Fruit fly (Drosophila melanogaster) whole organism, embryonic: Measurements from ENCODE around the gene CG9328.

Experiments
- Aef1 ChIP-seq: fragments of 200-800 bp; sonication (Bioruptor generic); IDR thresholded peaks from 3 replicates; pipeline ENCODE4 v1.3.6; 2022; ENCODE audit warnings: missing biosample characterization, missing genetic modification characterization
- CG11504 ChIP-seq: fragments of 200-800 bp; sonication (Bioruptor generic); optimal IDR thresholded peaks from 3 replicates; lab custom pipeline; 2019; ENCODE audit warnings: missing biosample characterization, mild to moderate bottlenecking, missing genetic modification characterization, moderate library complexity
- CG1233 ChIP-seq: fragments of 200-800 bp; sonication (Bioruptor generic); optimal IDR thresholded peaks from 4 replicates; lab custom pipeline; 2018; ENCODE audit warnings: missing biosample characterization, mild to moderate bottlenecking, missing genetic modification characterization
- CG13287 ChIP-seq: fragments of 200-800 bp; sonication (Bioruptor generic); IDR thresholded peaks from 2 replicates; pipeline ENCODE4 v1.3.6; 2022; ENCODE audit warnings: missing biosample characterization, missing genetic modification characterization; ENCODE audit not compliant: partially characterized antibody
- CG13424 ChIP-seq: fragments of 200-800 bp; sonication (Bioruptor generic); optimal IDR thresholded peaks from 2 replicates; lab custom pipeline; 2019; ENCODE audit warnings: missing biosample characterization, mild to moderate bottlenecking, missing genetic modification characterization, moderate library complexity
- CG13624 ChIP-seq: fragments of 200-800 bp; sonication (Bioruptor generic); optimal IDR thresholded peaks from 2 replicates; lab custom pipeline; 2016; ENCODE audit warnings: missing biosample characterization, missing genetic modification characterization
- CG14014 ChIP-seq: fragments of 200-800 bp; sonication (Bioruptor generic); IDR thresholded peaks from 2 replicates; pipeline ENCODE4 v1.3.6; 2022; ENCODE audit warnings: missing biosample characterization, missing genetic modification characterization
- CG15601 ChIP-seq: fragments of 200-800 bp; sonication (Bioruptor generic); optimal IDR thresholded peaks from 3 replicates; lab custom pipeline; 2019; ENCODE audit warnings: missing biosample characterization, mild to moderate bottlenecking, missing genetic modification characterization, moderate library complexity
- CG1603 ChIP-seq: fragments of 200-800 bp; sonication (Bioruptor generic); optimal IDR thresholded peaks from 2 replicates; lab custom pipeline; 2019; ENCODE audit warnings: missing biosample characterization, mild to moderate bottlenecking, missing genetic modification characterization, moderate library complexity
- CG17361 ChIP-seq: fragments of 200-800 bp; sonication (Bioruptor generic); IDR thresholded peaks from 3 replicates; pipeline ENCODE4 v1.3.6; 2022; ENCODE audit warnings: missing biosample characterization, missing genetic modification characterization
- CG2120 ChIP-seq: fragments of 200-800 bp; sonication (Bioruptor generic); optimal IDR thresholded peaks from 3 replicates; lab custom pipeline; 2016; ENCODE audit warnings: missing biosample characterization, missing genetic modification characterization
- CG2129 ChIP-seq: fragments of 200-800 bp; sonication (Bioruptor generic); IDR thresholded peaks from 2 replicates; pipeline ENCODE4 v1.3.6; 2022; ENCODE audit warnings: missing biosample characterization, missing genetic modification characterization; ENCODE audit not compliant: partially characterized antibody
- CG3163 ChIP-seq: fragments of 200-800 bp; sonication (Bioruptor generic); optimal IDR thresholded peaks from 3 replicates; lab custom pipeline; 2016; ENCODE audit warnings: missing biosample characterization, missing genetic modification characterization
- CG43689 ChIP-seq: fragments of 200-800 bp; sonication (Bioruptor generic); IDR thresholded peaks from 2 replicates; pipeline ENCODE4 v1.3.6; 2022; ENCODE audit warnings: missing biosample characterization, missing genetic modification characterization
- CG4424 ChIP-seq: fragments of 200-800 bp; sonication (Bioruptor generic); optimal IDR thresholded peaks from 3 replicates; lab custom pipeline; 2016; ENCODE audit warnings: missing biosample characterization, missing genetic modification characterization
- CG4707 ChIP-seq: fragments of 200-800 bp; sonication (Bioruptor generic); optimal IDR thresholded peaks from 2 replicates; lab custom pipeline; 2018; ENCODE audit warnings: missing biosample characterization, mild to moderate bottlenecking, missing genetic modification characterization, moderate library complexity
- CG6254 ChIP-seq: fragments of 200-800 bp; sonication (Bioruptor generic); optimal IDR thresholded peaks from 3 replicates; lab custom pipeline; 2017; ENCODE audit warnings: mild to moderate bottlenecking, missing biosample characterization, missing genetic modification reagents, missing genetic modification characterization
- CG6813 ChIP-seq: fragments of 200-800 bp; sonication (Bioruptor generic); optimal IDR thresholded peaks from 2 replicates; lab custom pipeline; 2017; ENCODE audit warnings: missing biosample characterization, missing genetic modification characterization, mild to moderate bottlenecking, moderate library complexity, missing genetic modification reagents
- CG8290 ChIP-seq, 3 experiments: fragments of 200-800 bp; sonication (Bioruptor generic); optimal IDR thresholded peaks; 2 replicates each; lab custom pipeline; 2016 to 2019; ENCODE audit warnings: missing biosample characterization in 3 of 3, missing genetic modification characterization in 3 of 3, mild to moderate bottlenecking in 2 of 3, moderate library complexity in 1 of 3
- CG8924 ChIP-seq: fragments of 200-800 bp; optimal IDR thresholded peaks from 3 replicates; lab custom pipeline; 2019; ENCODE audit warnings: missing biosample characterization, mild to moderate bottlenecking, missing genetic modification characterization, moderate library complexity
- Deaf1 ChIP-seq: fragments of 200-800 bp; optimal IDR thresholded peaks from 3 replicates; lab custom pipeline; 2019; ENCODE audit warnings: missing biosample characterization, mild to moderate bottlenecking, missing genetic modification characterization, moderate library complexity
- Dip2 ChIP-seq: fragments of 200-800 bp; sonication (Bioruptor generic); IDR thresholded peaks from 2 replicates; pipeline ENCODE4 v1.3.6; 2022; ENCODE audit warnings: missing biosample characterization, missing genetic modification characterization
- Dll ChIP-seq: fragments of 200-800 bp; sonication (Bioruptor generic); IDR thresholded peaks from 4 replicates; pipeline ENCODE4 v1.3.6; 2022; ENCODE audit warnings: missing biosample characterization, missing genetic modification characterization; ENCODE audit not compliant: partially characterized antibody
- E2f1 ChIP-seq: fragments of 200-800 bp; sonication (Bioruptor generic); IDR thresholded peaks from 2 replicates; pipeline ENCODE4 v1.3.6; 2022; ENCODE audit warnings: missing biosample characterization, missing genetic modification characterization
- Fer2 ChIP-seq: fragments of 200-800 bp; sonication (Bioruptor generic); optimal IDR thresholded peaks from 2 replicates; lab custom pipeline; 2018; ENCODE audit warnings: missing biosample characterization, mild to moderate bottlenecking, missing genetic modification characterization, moderate library complexity
- Hr39 ChIP-seq: fragments of >200 bp; optimal IDR thresholded peaks from 2 replicates; lab custom pipeline; 2017
- Hr78 ChIP-seq, 2 experiments: fragments of 200-800 bp in 1 of 2; fragments of >200 bp in 1 of 2; sonication (Bioruptor generic) in 1 of 2; optimal IDR thresholded peaks; 2 replicates each; lab custom pipeline; 2017 to 2019; ENCODE audit warnings: missing biosample characterization in 2 of 2, missing genetic modification characterization in 2 of 2, mild to moderate bottlenecking in 1 of 2, moderate library complexity in 1 of 2
- Mrtf ChIP-seq: fragments of 200-800 bp; sonication (Bioruptor generic); IDR thresholded peaks from 3 replicates; pipeline ENCODE4 v1.3.6; 2022; ENCODE audit warnings: missing biosample characterization, missing genetic modification characterization
- Rx ChIP-seq: fragments of 200-800 bp; sonication (Bioruptor generic); IDR thresholded peaks from 2 replicates; pipeline ENCODE4 v1.3.6; 2022; ENCODE audit warnings: missing biosample characterization, missing genetic modification characterization
- Sox100B ChIP-seq: fragments of 200-800 bp; sonication (Bioruptor generic); optimal IDR thresholded peaks from 3 replicates; lab custom pipeline; 2018; ENCODE audit warnings: missing biosample characterization, mild to moderate bottlenecking, missing genetic modification characterization
- Trl ChIP-seq, 3 experiments: fragments of >200 bp in 2 of 3; fragments of 200-800 bp in 1 of 3; sonication (Bioruptor generic) in 1 of 3; optimal IDR thresholded peaks; 2 replicates in 1 of 3; 3 replicates in 2 of 3; lab custom pipeline; 2016 to 2017; ENCODE audit warnings: missing biosample characterization in 1 of 3, missing genetic modification characterization in 1 of 3
- amos ChIP-seq: fragments of 200-800 bp; sonication (Bioruptor generic); IDR thresholded peaks from 2 replicates; pipeline ENCODE4 v1.3.6; 2022; ENCODE audit warnings: missing biosample characterization, missing genetic modification characterization; ENCODE audit not compliant: partially characterized antibody
- bbx ChIP-seq: fragments of 200-800 bp; sonication (Bioruptor generic); IDR thresholded peaks from 2 replicates; pipeline ENCODE4 v1.3.6; 2022; ENCODE audit warnings: missing biosample characterization, missing genetic modification characterization; ENCODE audit not compliant: partially characterized antibody
- bcd ChIP-seq: fragments of 200-800 bp; sonication (Bioruptor generic); optimal IDR thresholded peaks from 2 replicates; lab custom pipeline; 2017; ENCODE audit warnings: missing biosample characterization, mild to moderate bottlenecking, missing genetic modification characterization
- dpn ChIP-seq, 2 experiments: fragments of 200-800 bp; sonication (Bioruptor generic); optimal IDR thresholded peaks; 3 replicates each; lab custom pipeline; 2016; ENCODE audit warnings: missing biosample characterization in 2 of 2, missing genetic modification characterization in 2 of 2
- fd3F ChIP-seq: fragments of 200-800 bp; sonication (Bioruptor generic); optimal IDR thresholded peaks from 2 replicates; lab custom pipeline; 2018; ENCODE audit warnings: missing biosample characterization, mild to moderate bottlenecking, missing genetic modification characterization, moderate library complexity
- gce ChIP-seq: fragments of 200-800 bp; sonication (Bioruptor generic); IDR thresholded peaks from 3 replicates; pipeline ENCODE4 v1.3.6; 2022; ENCODE audit warnings: missing biosample characterization, missing genetic modification characterization
- gcm ChIP-seq: fragments of 200-800 bp; sonication (Bioruptor generic); optimal IDR thresholded peaks from 2 replicates; lab custom pipeline; 2019; ENCODE audit warnings: missing biosample characterization, mild to moderate bottlenecking, missing genetic modification characterization, moderate library complexity
- her ChIP-seq: fragments of 200-800 bp; sonication (Bioruptor generic); optimal IDR thresholded peaks from 2 replicates; lab custom pipeline; 2016; ENCODE audit warnings: missing biosample characterization, missing genetic modification characterization
- kah ChIP-seq: fragments of 200-800 bp; sonication (Bioruptor generic); optimal IDR thresholded peaks from 2 replicates; lab custom pipeline; 2018; ENCODE audit warnings: missing biosample characterization, mild to moderate bottlenecking, missing genetic modification characterization
- onecut ChIP-seq: fragments of 200-800 bp; sonication (Bioruptor generic); IDR thresholded peaks from 2 replicates; pipeline ENCODE4 v1.3.6; 2022; ENCODE audit warnings: missing biosample characterization, missing genetic modification characterization
- pfk ChIP-seq: fragments of 200-800 bp; sonication (Bioruptor generic); optimal IDR thresholded peaks from 2 replicates; lab custom pipeline; 2018; ENCODE audit warnings: missing biosample characterization, mild to moderate bottlenecking, missing genetic modification characterization, moderate library complexity
- prd ChIP-seq, 3 experiments: fragments of >200 bp in 2 of 3; fragments of 200-800 bp in 1 of 3; sonication (Bioruptor generic) in 1 of 3; optimal IDR thresholded peaks in 2 of 3; IDR thresholded peaks in 1 of 3; 2 replicates in 2 of 3; 3 replicates in 1 of 3; pipeline versions ENCODE4 v1.3.6 to Lab custom; 2017 to 2022; ENCODE audit warnings: missing biosample characterization in 1 of 3, missing genetic modification characterization in 1 of 3
- psq ChIP-seq: fragments of 200-800 bp; sonication (Bioruptor generic); optimal IDR thresholded peaks from 2 replicates; lab custom pipeline; 2017; ENCODE audit warnings: missing biosample characterization, missing genetic modification characterization
- sens-2 ChIP-seq: fragments of 200-800 bp; sonication (Bioruptor generic); IDR thresholded peaks from 2 replicates; pipeline ENCODE4 v1.3.6; 2022; ENCODE audit warnings: missing biosample characterization, missing genetic modification characterization
- ttk ChIP-seq: fragments of 200-800 bp; sonication (Bioruptor generic); IDR thresholded peaks from 2 replicates; pipeline ENCODE4 v2.1.2; 2022; ENCODE audit warnings: missing biosample characterization, missing genetic modification characterization
- tx ChIP-seq: fragments of 200-800 bp; sonication (Bioruptor generic); optimal IDR thresholded peaks from 2 replicates; lab custom pipeline; 2016; ENCODE audit warnings: missing biosample characterization, missing genetic modification characterization
- zf30C ChIP-seq: fragments of 200-800 bp; sonication (Bioruptor generic); optimal IDR thresholded peaks from 3 replicates; lab custom pipeline; 2018; ENCODE audit warnings: missing biosample characterization, mild to moderate bottlenecking, missing genetic modification characterization
- zfh2 ChIP-seq: fragments of 200-800 bp; sonication (Bioruptor generic); optimal IDR thresholded peaks from 2 replicates; lab custom pipeline; 2016; ENCODE audit warnings: missing biosample characterization, missing genetic modification characterization

The CG9328 gene

dm6 chr2L:20797515-20797847 lies at the start of gene CG9328 (continued):
- TF ChIP-seq kah (GFP tag; lab: Kevin White, UChicago) (peak; percentile 39), CG8924 (tag; lab: Kevin White, UChicago) (peak; percentile 46), CG3163 (GFP tag; lab: Kevin White, UChicago) (no peak), amos (GFP tag; lab: Robert Waterston, UW) (peak; percentile 65; the same call in 1 of the 2 replicates), prd (optimal IDR thresholded peaks at IDR 0.05; lab: Kevin White, UChicago) (no peak), prd (GFP tag; IDR thresholded peaks at IDR 0.05; lab: Robert Waterston, UW) (peak; percentile 48; the same call in 1 of the 3 replicates), CG15601 (peak; percentile 0), CG13424 (tag; lab: Kevin White, UChicago) (peak; percentile 12), CG13287 (peak; percentile 41), gcm (peak; percentile 17), CG6813 (GFP tag; lab: Kevin White, UChicago) (peak; percentile 5), Deaf1 (tag; lab: Kevin White, UChicago) (peak; percentile 83), CG2129 (no peak), CG2120 (GFP tag; lab: Kevin White, UChicago) (peak; percentile 57), fd3F (GFP tag; lab: Kevin White, UChicago) (no peak), Dip2 (GFP tag; lab: Robert Waterston, UW) (no peak), CG17361 (GFP tag; lab: Robert Waterston, UW) (no peak), bcd (GFP tag; lab: Kevin White, UChicago) (peak; percentile 10), Trl (optimal IDR thresholded peaks at IDR 0.05; lab: Kevin White, UChicago) (no peak), Trl (GFP tag; optimal IDR thresholded peaks at IDR 0.05; lab: Kevin White, UChicago) (no peak), CG1233 (no peak), onecut (GFP tag; lab: Robert Waterston, UW) (peak; percentile 51; the same call in 1 of the 2 replicates), bbx (GFP tag; lab: Robert Waterston, UW) (peak; percentile 78), CG11504 (peak; percentile 38), CG4424 (GFP tag; lab: Kevin White, UChicago) (peak; percentile 2), dpn (GFP tag; optimal IDR thresholded peaks at IDR 0.05; lab: Kevin White, UChicago) (peak; percentile 27 to 47), Aef1 (GFP tag; lab: Robert Waterston, UW) (no peak), E2f1 (GFP tag; lab: Robert Waterston, UW) (no peak), her (GFP tag; lab: Kevin White, UChicago) (peak; percentile 51), CG8290 (GFP tag; optimal IDR thresholded peaks at IDR 0.05; lab: Kevin White, UChicago) (no peak), CG8290 (tag; optimal IDR thresholded peaks at IDR 0.05; lab: Kevin White, UChicago) (peak in 1 of 2 experiments; percentile 85), Hr39 (lab: Kevin White, UChicago) (no peak), CG1603 (tag; lab: Kevin White, UChicago) (peak; percentile 55), Mrtf (no peak), zf30C (GFP tag; lab: Kevin White, UChicago) (peak; percentile 21), CG13624 (no peak), sens-2 (GFP tag; lab: Robert Waterston, UW) (no peak), zfh2 (GFP tag; lab: Kevin White, UChicago) (no peak), pfk (GFP tag; lab: Kevin White, UChicago) (peak; percentile 30), Dll (peak; percentile 49; the same call in 3 of the 4 replicates), CG14014 (no peak; the same call in 1 of the 2 replicates), CG4707 (peak; percentile 39), CG43689 (GFP tag; lab: Robert Waterston, UW) (no peak), psq (GFP tag; lab: Kevin White, UChicago) (peak; percentile 2), Fer2 (no peak), tx (no peak), ttk (GFP tag; lab: Robert Waterston, UW) (no peak), CG6254 (GFP tag; lab: Kevin White, UChicago) (no peak), Hr78 (GFP tag; optimal IDR thresholded peaks at IDR 0.05; lab: Kevin White, UChicago) (no peak), Sox100B (GFP tag; lab: Kevin White, UChicago) (no peak), Rx (GFP tag; lab: Robert Waterston, UW) (no peak), gce (GFP tag; lab: Robert Waterston, UW) (no peak)
